Worm (Caenorhabditis elegans): Measurements from ENCODE around the gene C10C5.3.

DNA sequence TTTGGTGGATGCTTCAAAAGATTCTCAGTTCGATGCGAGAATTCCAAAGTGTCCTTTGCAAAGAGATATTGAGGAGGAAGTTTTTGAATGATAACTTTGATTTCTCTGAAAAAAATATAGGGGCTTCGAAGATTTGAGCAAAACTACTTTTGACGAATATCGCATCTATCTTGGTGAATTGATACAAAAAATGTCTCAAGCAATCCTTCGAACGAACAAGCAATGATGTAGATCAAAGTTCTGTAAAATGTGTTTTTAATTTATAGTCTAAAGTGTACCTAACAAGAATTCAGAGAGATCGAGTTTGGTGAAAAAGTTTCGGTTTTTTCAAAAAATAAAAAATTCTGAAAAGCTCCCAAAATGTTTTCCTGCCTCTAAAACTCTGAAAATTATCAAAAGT is 22.6 kb downstream of the C10C5.3 start, which contains the start of gene F56D5.3:
- TF ChIP-seq ztf-11 (tag; optimal IDR thresholded peaks at IDR 0.05) (no peak), D1046.2 (GFP tag; IDR thresholded peaks at IDR 0.05) (no peak), mxl-3 (GFP tag; optimal IDR thresholded peaks at IDR 0.05) (no peak), nhr-11 (tag; optimal IDR thresholded peaks at IDR 0.05) (no peak), saeg-2 (GFP tag; IDR thresholded peaks at IDR 0.05) (no peak), lin-15B (tag; optimal IDR thresholded peaks at IDR 0.05) (no peak), ctbp-1 (GFP tag; IDR thresholded peaks at IDR 0.05) (no peak), lir-3 (tag; optimal IDR thresholded peaks at IDR 0.05) (no peak), nhr-10 (tag; optimal IDR thresholded peaks at IDR 0.05) (no peak), nhr-28 (tag; optimal IDR thresholded peaks at IDR 0.05) (no peak), mep-1 (tag; optimal IDR thresholded peaks at IDR 0.05) (no peak), zip-2 (tag; optimal IDR thresholded peaks at IDR 0.05) (no peak)

Data from whole organism, L4 larva.